Fruit fly (Drosophila melanogaster): Measurements from ENCODE around the gene CG15525.

CG15525 gene

DNA sequence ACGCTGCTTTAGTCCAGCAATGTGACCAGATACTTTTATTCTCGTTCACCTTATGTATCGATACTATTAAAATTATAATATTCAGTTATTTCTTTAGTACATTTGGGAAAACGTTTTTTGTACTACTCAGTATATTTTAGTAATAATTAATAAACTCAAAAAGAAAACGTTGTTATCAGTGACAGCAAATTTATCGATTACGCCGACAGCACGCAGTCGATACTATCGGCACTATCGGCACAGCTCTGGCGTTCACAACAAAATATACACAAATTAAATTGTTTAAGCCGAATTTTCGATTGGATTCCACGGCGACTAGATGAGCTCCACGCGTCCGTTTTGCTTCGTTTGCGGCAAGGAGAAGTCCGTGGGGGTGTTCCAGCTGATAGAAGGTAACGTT is 42.0 kb upstream of the CG15525 start, which contains the start of the genes janA, Sry-alpha and Sry-beta (continued):
- no peak for TF ChIP-seq cas (GFP tag; IDR thresholded peaks at IDR 0.05)
- peak; percentile 59; the same call in 1 of the 3 replicates for TF ChIP-seq CG34422 (GFP tag; IDR thresholded peaks at IDR 0.05)
- TF ChIP-seq CG18476 (GFP tag; optimal IDR thresholded peaks at IDR 0.05): no peak
- TF ChIP-seq CG1603 (tag; optimal IDR thresholded peaks at IDR 0.05): no peak
- TF ChIP-seq pros (GFP tag; optimal IDR thresholded peaks at IDR 0.05): no peak

DNA sequence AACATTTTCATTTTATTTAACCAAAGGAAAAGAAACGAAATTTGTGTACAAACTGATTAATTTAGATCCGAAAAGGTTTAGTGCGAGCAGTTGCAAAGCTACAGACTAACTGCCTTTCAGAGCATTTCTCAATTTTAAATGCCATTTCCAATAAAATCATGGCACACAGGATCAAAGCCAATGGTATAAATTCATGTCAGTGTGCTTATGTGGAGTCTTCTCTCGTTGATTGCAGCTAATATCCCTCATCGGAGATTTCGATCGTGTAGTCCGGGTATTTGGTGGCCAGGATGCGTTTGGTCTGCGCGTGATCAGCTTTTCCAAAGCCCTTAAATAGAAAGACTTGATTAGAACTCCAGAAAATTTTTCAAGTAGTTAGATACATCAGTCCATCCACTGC is 41.2 kb upstream of the CG15525 start, which contains the start of gene janB:
Gene janB (minus strand): TSS at position 101 of the 400 bp plus-strand sequence.
- TF ChIP-seq dimm (GFP tag; IDR thresholded peaks at IDR 0.05) (no peak), CG31388 (GFP tag; optimal IDR thresholded peaks at IDR 0.05) (no peak)

- no peak for TF ChIP-seq Dip3 (GFP tag; optimal IDR thresholded peaks at IDR 0.05)
- TF ChIP-seq shn (GFP tag; optimal IDR thresholded peaks at IDR 0.05): no peak
- TF ChIP-seq CG11247 (GFP tag; IDR thresholded peaks at IDR 0.05): no peak
- 0 out of 3 replicates have a peak, but pooled peaks have one; percentile 6 for TF ChIP-seq Doc3 (GFP tag; IDR thresholded peaks at IDR 0.05; ENCODE audit: partially characterized antibody)
- no peak for TF ChIP-seq usp (GFP tag; optimal IDR thresholded peaks at IDR 0.05)
- no peak for TF ChIP-seq kah (GFP tag; optimal IDR thresholded peaks at IDR 0.05)
- no peak for TF ChIP-seq hb (GFP tag; IDR thresholded peaks at IDR 0.05; ENCODE audit: partially characterized antibody)
- TF ChIP-seq Elba2 (GFP tag; optimal IDR thresholded peaks at IDR 0.05): no peak
Measured at dm6 chr3R:30037630-30038029, 40.2 kb upstream of the CG15525 start, which contains the start of gene ocn. ocn (minus strand) TSS chr3R:30037730.

DNA sequence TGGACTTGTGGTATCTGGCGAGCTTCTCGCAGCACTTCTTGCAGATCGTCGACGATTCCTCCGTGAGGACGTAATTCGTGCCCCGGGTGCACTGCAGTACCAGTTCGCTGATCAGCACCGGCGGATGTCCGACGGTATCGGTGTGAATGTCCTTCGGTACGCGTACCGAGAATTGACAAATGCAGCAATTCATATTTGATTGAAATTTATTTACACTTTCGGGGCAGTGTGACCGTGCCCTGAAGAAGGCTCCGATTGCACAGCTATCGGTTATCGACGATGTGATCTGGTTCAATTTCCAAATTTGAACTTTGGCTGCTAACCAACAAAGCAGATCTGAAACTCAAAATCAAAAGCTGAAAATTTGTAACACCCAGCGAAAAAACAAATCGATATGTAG is 39.1 kb upstream of the CG15525 start, which contains the start of gene ZIPIC:
Gene ZIPIC (minus strand): TSS at position 262 of the 400 bp plus-strand sequence.
- TF ChIP-seq CG3838 (GFP tag; optimal IDR thresholded peaks at IDR 0.05): no peak
- peak; percentile 52 for TF ChIP-seq bbx (GFP tag; IDR thresholded peaks at IDR 0.05; ENCODE audit: partially characterized antibody)
- peak; percentile 56; the same call in 2 of the 3 replicates for TF ChIP-seq CG16813 (GFP tag; IDR thresholded peaks at IDR 0.05; ENCODE audit: partially characterized antibody)
- no peak for TF ChIP-seq Fer3 (tag; optimal IDR thresholded peaks at IDR 0.05)
- TF ChIP-seq CG17186 (GFP tag; optimal IDR thresholded peaks at IDR 0.05): peak; percentile 23
- no peak for TF ChIP-seq Pdp1 (GFP tag; optimal IDR thresholded peaks at IDR 0.05)
- TF ChIP-seq trem (tag; optimal IDR thresholded peaks at IDR 0.05): peak; percentile 49
- peak; percentile 74 for TF ChIP-seq HLH4C (GFP tag; IDR thresholded peaks at IDR 0.05; ENCODE audit: partially characterized antibody)
- no peak for TF ChIP-seq org-1 (GFP tag; optimal IDR thresholded peaks at IDR 0.05)
- TF ChIP-seq Scr (GFP tag; IDR thresholded peaks at IDR 0.05; ENCODE audit: partially characterized antibody): peak; percentile 42; the same call in 1 of the 2 replicates
- peak; percentile 70 for TF ChIP-seq YL-1 (GFP tag; optimal IDR thresholded peaks at IDR 0.05)
- peak; percentile 64 for TF ChIP-seq CG9797 (GFP tag; optimal IDR thresholded peaks at IDR 0.05)
- peak; percentile 58 for TF ChIP-seq unc-4 (GFP tag; IDR thresholded peaks at IDR 0.05; ENCODE audit: partially characterized antibody)
- TF ChIP-seq Dp (GFP tag; optimal IDR thresholded peaks at IDR 0.05): peak; percentile 80
- TF ChIP-seq B-H2 (GFP tag; optimal IDR thresholded peaks at IDR 0.05): no peak
- no peak for TF ChIP-seq lbe (GFP tag; optimal IDR thresholded peaks at IDR 0.05)
- peak; percentile 67 for TF ChIP-seq CG6791 (GFP tag; IDR thresholded peaks at IDR 0.05; ENCODE audit: partially characterized antibody)
- TF ChIP-seq kah (GFP tag; optimal IDR thresholded peaks at IDR 0.05): no peak
- TF ChIP-seq Dll (GFP tag; IDR thresholded peaks at IDR 0.05; ENCODE audit: partially characterized antibody): peak; percentile 53; the same call in 1 of the 4 replicates
- TF ChIP-seq odd (GFP tag; optimal IDR thresholded peaks at IDR 0.05): no peak
- no peak for TF ChIP-seq z (GFP tag; IDR thresholded peaks at IDR 0.05)
- TF ChIP-seq CG15514 (GFP tag; optimal IDR thresholded peaks at IDR 0.05): peak; percentile 99
- no peak for TF ChIP-seq CG14050 (GFP tag; IDR thresholded peaks at IDR 0.05)
- TF ChIP-seq CG18764 (GFP tag; optimal IDR thresholded peaks at IDR 0.05): no peak
- peak; percentile 30 for TF ChIP-seq bigmax (GFP tag; optimal IDR thresholded peaks at IDR 0.05)
- TF ChIP-seq HHEX (GFP tag; optimal IDR thresholded peaks at IDR 0.05): no peak
- TF ChIP-seq Rx (GFP tag; IDR thresholded peaks at IDR 0.05): no peak
- peak; percentile 69 for TF ChIP-seq CG34224 (GFP tag; IDR thresholded peaks at IDR 0.05; ENCODE audit: partially characterized antibody)
- peak; percentile 80 for TF ChIP-seq Dref (GFP tag; IDR thresholded peaks at IDR 0.05)
- TF ChIP-seq CG7963 (GFP tag; IDR thresholded peaks at IDR 0.05; ENCODE audit: partially characterized antibody): 0 out of 3 replicates have a peak, but pooled peaks have one; percentile 7
